Fruit fly (Drosophila melanogaster): Measurements from ENCODE around the gene Alg10.
A peak's percentile ranks its signal among the peaks of the same experiment; 100 is the strongest.

Gene Alg10

dm6 chr3L:11148478-11149251 lies 16.1 kb upstream of the Alg10 start (continued):
- no peak for TF ChIP-seq dm (GFP tag; optimal IDR thresholded peaks at IDR 0.05)
- TF ChIP-seq CG7556 (GFP tag; optimal IDR thresholded peaks at IDR 0.05): peak; percentile 24
- TF ChIP-seq CG11696 (GFP tag; IDR thresholded peaks at IDR 0.05): no peak
- no peak for TF ChIP-seq zfh2 (GFP tag; optimal IDR thresholded peaks at IDR 0.05)
- peak; percentile 40; the same call in 1 of the 2 replicates for TF ChIP-seq CG32772 (GFP tag; IDR thresholded peaks at IDR 0.05)
- TF ChIP-seq Med (GFP tag): no peak
- no peak for TF ChIP-seq Lhr (GFP tag; optimal IDR thresholded peaks at IDR 0.05)
- no peak for TF ChIP-seq Hey (tag; optimal IDR thresholded peaks at IDR 0.05)
- no peak for TF ChIP-seq CG17612 (GFP tag; IDR thresholded peaks at IDR 0.05)
- no peak for TF ChIP-seq Hmr (GFP tag; optimal IDR thresholded peaks at IDR 0.05)
- peak; percentile 16; the same call in 1 of the 2 replicates for TF ChIP-seq esg (GFP tag; conservative IDR thresholded peaks at IDR 0.05)
- no peak for TF ChIP-seq CG17186 (GFP tag; optimal IDR thresholded peaks at IDR 0.05)
- no peak for TF ChIP-seq Pdp1 (GFP tag; optimal IDR thresholded peaks at IDR 0.05)
- TF ChIP-seq prd (optimal IDR thresholded peaks at IDR 0.05): no peak
- TF ChIP-seq prd (GFP tag; IDR thresholded peaks at IDR 0.05): peak; percentile 56; the same call in 2 of the 3 replicates
- no peak for TF ChIP-seq CG11093 (GFP tag; IDR thresholded peaks at IDR 0.05)
- no peak for TF ChIP-seq ham (GFP tag; IDR thresholded peaks at IDR 0.05)
- peak; percentile 3 for TF ChIP-seq CG18619 (GFP tag; optimal IDR thresholded peaks at IDR 0.05)
- no peak for TF ChIP-seq CG5180 (GFP tag; optimal IDR thresholded peaks at IDR 0.05)
- TF ChIP-seq Kr (GFP tag; optimal IDR thresholded peaks at IDR 0.05): no peak
- TF ChIP-seq Hr78 (GFP tag; optimal IDR thresholded peaks at IDR 0.05): no peak
- TF ChIP-seq CG11695 (GFP tag; IDR thresholded peaks at IDR 0.05): peak; percentile 57; the same call in 2 of the 3 replicates
- TF ChIP-seq Six4 (GFP tag; optimal IDR thresholded peaks at IDR 0.05): no peak
- TF ChIP-seq CG2116 (GFP tag; optimal IDR thresholded peaks at IDR 0.05): no peak
- TF ChIP-seq CG4854 (GFP tag; optimal IDR thresholded peaks at IDR 0.05): no peak
- TF ChIP-seq Bteb2 (GFP tag; optimal IDR thresholded peaks at IDR 0.05): no peak
- peak; percentile 42 for TF ChIP-seq tap (tag; optimal IDR thresholded peaks at IDR 0.05)
- TF ChIP-seq sim (GFP tag; IDR thresholded peaks at IDR 0.05): no peak
- no peak for TF ChIP-seq CG1832 (GFP tag; optimal IDR thresholded peaks at IDR 0.05)
- TF ChIP-seq Spps (tag; optimal IDR thresholded peaks at IDR 0.05): peak; percentile 22
- TF ChIP-seq CG17328 (GFP tag; IDR thresholded peaks at IDR 0.05): peak; percentile 27; the same call in 1 of the 2 replicates
- TF ChIP-seq disco-r (GFP tag; optimal IDR thresholded peaks at IDR 0.05): no peak
- TF ChIP-seq HmgZ (tag; optimal IDR thresholded peaks at IDR 0.05): no peak
- no peak for TF ChIP-seq slp2 (GFP tag; optimal IDR thresholded peaks at IDR 0.05)
- peak; percentile 70 for TF ChIP-seq CG2712 (tag; optimal IDR thresholded peaks at IDR 0.05)
- TF ChIP-seq twi (tag; optimal IDR thresholded peaks at IDR 0.05): no peak
- TF ChIP-seq CG4404 (GFP tag; IDR thresholded peaks at IDR 0.05): no peak
- TF ChIP-seq CG10543 (GFP tag; optimal IDR thresholded peaks at IDR 0.05): no peak
- no peak for TF ChIP-seq CG12299 (tag; optimal IDR thresholded peaks at IDR 0.05)
- no peak for TF ChIP-seq run (tag; optimal IDR thresholded peaks at IDR 0.05)
- no peak for TF ChIP-seq da (GFP tag; optimal IDR thresholded peaks at IDR 0.05)
- no peak for TF ChIP-seq fru (optimal IDR thresholded peaks at IDR 0.05)
- no peak for TF ChIP-seq Gug (GFP tag; IDR thresholded peaks at IDR 0.05)
- TF ChIP-seq stwl (tag; optimal IDR thresholded peaks at IDR 0.05): no peak
- no peak for TF ChIP-seq CG1647 (GFP tag; optimal IDR thresholded peaks at IDR 0.05)
- peak; percentile 2 for TF ChIP-seq MTF-1 (GFP tag; optimal IDR thresholded peaks at IDR 0.05; ENCODE audit: borderline replicate concordance)
- TF ChIP-seq Eip74EF (GFP tag; optimal IDR thresholded peaks at IDR 0.05): peak in 1 of 2 experiments; percentile 43
- TF ChIP-seq TFAM (GFP tag; optimal IDR thresholded peaks at IDR 0.05): no peak
- TF ChIP-seq yki (optimal IDR thresholded peaks at IDR 0.05): no peak
- 0 out of 3 replicates have a peak, but pooled peaks have one; percentile 30 for TF ChIP-seq gce (GFP tag; IDR thresholded peaks at IDR 0.05)

Measured in whole organism, embryonic.